Worm (Caenorhabditis elegans) whole organism, L4 larva: Measurements from ENCODE around the gene Y39A1A.18.

Experiments used
- F10B5.3 ChIP-seq: sonication (generic microtip); optimal IDR thresholded peaks from 2 replicates; lab custom pipeline; 2016; ENCODE audit warnings: mild to moderate bottlenecking, missing genetic modification characterization, missing compliant biosample characterization
- F26F4.8 ChIP-seq: fragments of 200-800 bp; sonication (Bioruptor generic); conservative IDR thresholded peaks from 2 replicates; pipeline ENCODE4 v1.3.6; 2022; ENCODE audit warnings: missing genetic modification characterization, missing compliant biosample characterization
- F44E2.7 ChIP-seq: fragments of 200-800 bp; sonication (Bioruptor generic); IDR thresholded peaks from 2 replicates; pipeline ENCODE4 v2.1.2; 2022; ENCODE audit warnings: missing genetic modification characterization, missing compliant biosample characterization
- R02D3.7 ChIP-seq: fragments of 150-350 bp; sonication (generic microtip); optimal IDR thresholded peaks from 3 replicates; lab custom pipeline; 2014; ENCODE audit warnings: missing biosample characterization, missing genetic modification characterization
- Y105C5A.15 ChIP-seq: fragments of 200-800 bp; sonication (Bioruptor generic); IDR thresholded peaks from 2 replicates; pipeline ENCODE4 v1.3.6; 2022; ENCODE audit warnings: missing genetic modification characterization, missing compliant biosample characterization
- Y48G9A.11 ChIP-seq: fragments of 200-800 bp; sonication (Bioruptor generic); IDR thresholded peaks from 2 replicates; pipeline ENCODE4 v1.3.6; 2022; ENCODE audit warnings: missing genetic modification reagents, missing genetic modification characterization, missing compliant biosample characterization
- Y75B8A.6 ChIP-seq: fragments of 200-800 bp; sonication (Bioruptor generic); IDR thresholded peaks from 2 replicates; pipeline ENCODE4 v1.3.6; 2022; ENCODE audit warnings: missing genetic modification reagents, missing genetic modification characterization, missing compliant biosample characterization
- ZK337.2 ChIP-seq: fragments of 200-800 bp; sonication (Bioruptor generic); IDR thresholded peaks from 2 replicates; pipeline ENCODE4 v1.3.6; 2022; ENCODE audit warnings: missing genetic modification reagents, missing genetic modification characterization, missing compliant biosample characterization
- ZK546.5 ChIP-seq, 2 experiments: sonication (generic microtip); optimal IDR thresholded peaks; 2 replicates each; lab custom pipeline; 2017; ENCODE audit warnings: missing biosample characterization in 2 of 2, missing genetic modification characterization in 2 of 2
- aha-1 ChIP-seq: fragments of 150-350 bp; peaks from one replicate; lab custom pipeline; 2014; ENCODE audit warnings: missing biosample characterization, missing genetic modification characterization
- arid-1 ChIP-seq: fragments of 200-800 bp; sonication (Bioruptor generic); conservative IDR thresholded peaks from 2 replicates; pipeline ENCODE4 v1.3.6; 2022; ENCODE audit warnings: missing genetic modification reagents, missing genetic modification characterization, missing compliant biosample characterization
- attf-4 ChIP-seq: sonication (generic microtip); optimal IDR thresholded peaks from 3 replicates; lab custom pipeline; 2017; ENCODE audit warnings: missing biosample characterization, missing genetic modification characterization
- ceh-20 ChIP-seq: fragments of 200-800 bp; sonication (Bioruptor generic); IDR thresholded peaks from 2 replicates; pipeline ENCODE4 v1.3.6; 2022; ENCODE audit warnings: missing genetic modification reagents, missing genetic modification characterization, missing compliant biosample characterization
- ceh-32 ChIP-seq: sonication (generic microtip); optimal IDR thresholded peaks from 2 replicates; lab custom pipeline; 2016; ENCODE audit warnings: mild to moderate bottlenecking, missing genetic modification characterization, missing compliant biosample characterization; ENCODE audit not compliant: poor library complexity
- ceh-44 ChIP-seq: fragments of 200-800 bp; sonication (Bioruptor generic); IDR thresholded peaks from 2 replicates; pipeline ENCODE4 v1.3.6; 2022; ENCODE audit warnings: missing genetic modification reagents, missing genetic modification characterization, missing compliant biosample characterization
- daf-16 ChIP-seq, 3 experiments: sonication (generic microtip); optimal IDR thresholded peaks; 2 replicates each; lab custom pipeline; 2016 to 2017; ENCODE audit warnings: missing genetic modification characterization in 3 of 3, missing genetic modification reagents in 3 of 3, mild to moderate bottlenecking in 2 of 3, missing compliant biosample characterization in 2 of 3, missing biosample characterization in 1 of 3, moderate library complexity in 1 of 3
- dmd-8 ChIP-seq: fragments of 200-800 bp; sonication (Bioruptor generic); IDR thresholded peaks from 2 replicates; pipeline ENCODE4 v1.3.6; 2022; ENCODE audit warnings: missing genetic modification characterization, missing compliant biosample characterization
- dpl-1 ChIP-seq: fragments of 150-350 bp; optimal IDR thresholded peaks from 2 replicates; lab custom pipeline; 2014; ENCODE audit warnings: missing biosample characterization, missing genetic modification reagents, missing genetic modification characterization
- duxl-1 ChIP-seq: sonication (generic microtip); optimal IDR thresholded peaks from 2 replicates; lab custom pipeline; 2016; ENCODE audit warnings: mild to moderate bottlenecking, missing genetic modification characterization, moderate library complexity, missing compliant biosample characterization; ENCODE audit not compliant: poor library complexity
- egl-27 ChIP-seq: sonication (generic microtip); optimal IDR thresholded peaks from 3 replicates; lab custom pipeline; 2017; ENCODE audit warnings: missing biosample characterization, missing genetic modification reagents, missing genetic modification characterization
- fkh-10 ChIP-seq: fragments of 150-350 bp; optimal IDR thresholded peaks from 2 replicates; lab custom pipeline; 2014; ENCODE audit warnings: missing biosample characterization, missing genetic modification reagents, missing genetic modification characterization
- hif-1 ChIP-seq, 2 experiments: sonication (generic microtip); optimal IDR thresholded peaks; 2 replicates each; lab custom pipeline; 2016 to 2017; ENCODE audit warnings: missing compliant biosample characterization in 2 of 2, missing genetic modification characterization in 2 of 2, missing genetic modification reagents in 2 of 2, missing genotype in 2 of 2, mild to moderate bottlenecking in 1 of 2
- jun-1 ChIP-seq: fragments of 150-350 bp; optimal IDR thresholded peaks from 2 replicates; lab custom pipeline; 2014; ENCODE audit warnings: missing biosample characterization, missing genetic modification reagents, missing genetic modification characterization
- lim-7 ChIP-seq: fragments of 200-800 bp; sonication (Bioruptor generic); IDR thresholded peaks from 2 replicates; pipeline ENCODE4 v1.3.6; 2022; ENCODE audit warnings: missing genetic modification characterization, missing compliant biosample characterization
- lin-1 ChIP-seq: fragments of 200-800 bp; sonication (Bioruptor generic); IDR thresholded peaks from 2 replicates; pipeline ENCODE4 v1.3.6; 2022; ENCODE audit warnings: missing genetic modification reagents, missing genetic modification characterization, missing compliant biosample characterization
- lin-29 ChIP-seq: fragments of 200-800 bp; sonication (Bioruptor generic); IDR thresholded peaks from 2 replicates; pipeline ENCODE4 v1.3.6; 2022; ENCODE audit warnings: missing genetic modification reagents, missing genetic modification characterization, missing compliant biosample characterization
- lin-39 ChIP-seq: fragments of 150-350 bp; optimal IDR thresholded peaks from 2 replicates; lab custom pipeline; 2014; ENCODE audit warnings: missing biosample characterization, missing genetic modification reagents, missing genetic modification characterization
- lsy-2 ChIP-seq, 2 experiments: fragments of 150-350 bp in 1 of 2; sonication (generic microtip) in 1 of 2; optimal IDR thresholded peaks; 2 replicates each; lab custom pipeline; 2014 to 2017; ENCODE audit warnings: missing biosample characterization in 2 of 2, missing genetic modification characterization in 2 of 2
- madf-5 ChIP-seq, 2 experiments: fragments of 200-800 bp; sonication (Bioruptor generic); IDR thresholded peaks; 2 replicates each; pipeline ENCODE4 v1.3.6; 2022; ENCODE audit warnings: missing compliant biosample characterization in 2 of 2, missing genetic modification characterization in 2 of 2
- mdl-1 ChIP-seq, 2 experiments: fragments of 150-350 bp in 1 of 2; sonication (generic microtip) in 1 of 2; optimal IDR thresholded peaks; 2 replicates each; lab custom pipeline; 2014 to 2017; ENCODE audit warnings: missing biosample characterization in 2 of 2, missing genetic modification characterization in 2 of 2
- mdt-29 ChIP-seq: fragments of 200-800 bp; sonication (Bioruptor generic); IDR thresholded peaks from 2 replicates; pipeline ENCODE4 v1.3.6; 2022; ENCODE audit warnings: missing genetic modification reagents, missing genetic modification characterization, missing compliant biosample characterization
- mep-1 ChIP-seq: fragments of 150-350 bp; sonication (generic microtip); optimal IDR thresholded peaks from 3 replicates; lab custom pipeline; 2014; ENCODE audit warnings: missing biosample characterization, missing genetic modification characterization
- mxl-2 ChIP-seq: fragments of 200-800 bp; sonication (Bioruptor generic); conservative IDR thresholded peaks from 2 replicates; pipeline ENCODE4 v1.3.6; 2022; ENCODE audit warnings: missing genetic modification reagents, missing genetic modification characterization, missing compliant biosample characterization
- nhr-111 ChIP-seq: fragments of 200-800 bp; sonication (Bioruptor generic); optimal IDR thresholded peaks from 2 replicates; lab custom pipeline; 2018; ENCODE audit warnings: mild to moderate bottlenecking, missing genetic modification characterization, missing compliant biosample characterization
- nhr-25 ChIP-seq: sonication (generic microtip); optimal IDR thresholded peaks from 2 replicates; lab custom pipeline; 2017; ENCODE audit warnings: missing genetic modification characterization, mild to moderate bottlenecking, missing compliant biosample characterization, antibody characterized with exemption, moderate library complexity, borderline replicate concordance; ENCODE audit not compliant: insufficient read depth
- nhr-42 ChIP-seq: fragments of 200-800 bp; sonication (Bioruptor generic); IDR thresholded peaks from 2 replicates; pipeline ENCODE4 v1.3.6; 2022; ENCODE audit warnings: missing genetic modification characterization, missing compliant biosample characterization
- nhr-48 ChIP-seq: sonication (generic microtip); optimal IDR thresholded peaks from 2 replicates; lab custom pipeline; 2016; ENCODE audit warnings: mild to moderate bottlenecking, missing genetic modification characterization, missing compliant biosample characterization
- nhr-6 ChIP-seq: fragments of 150-350 bp; optimal IDR thresholded peaks from 2 replicates; lab custom pipeline; 2014; ENCODE audit warnings: missing biosample characterization, missing genetic modification characterization
- pha-4 ChIP-seq, 2 experiments: fragments of 150-350 bp in 1 of 2; fragments of 200-800 bp in 1 of 2; sonication (Bioruptor generic) in 1 of 2; IDR thresholded peaks in 1 of 2; optimal IDR thresholded peaks in 1 of 2; 2 replicates each; pipeline versions ENCODE4 v1.3.6 to Lab custom; 2014 to 2022; ENCODE audit warnings: missing genetic modification characterization in 2 of 2, missing genetic modification reagents in 2 of 2, missing biosample characterization in 1 of 2, missing compliant biosample characterization in 1 of 2
- php-3 ChIP-seq: fragments of 200-800 bp; sonication (Bioruptor generic); IDR thresholded peaks from 2 replicates; pipeline ENCODE4 v1.3.6; 2022; ENCODE audit warnings: missing genetic modification reagents, missing genetic modification characterization, missing compliant biosample characterization
- pqm-1 ChIP-seq: sonication (generic microtip); optimal IDR thresholded peaks from 2 replicates; lab custom pipeline; 2017; ENCODE audit warnings: missing biosample characterization, missing genetic modification characterization
- rbr-2 ChIP-seq: sonication (generic microtip); optimal IDR thresholded peaks from 2 replicates; lab custom pipeline; 2016; ENCODE audit warnings: missing genotype, missing genetic modification characterization, missing compliant biosample characterization
- set-16 ChIP-seq: fragments of 200-800 bp; sonication (Bioruptor generic); IDR thresholded peaks from 2 replicates; pipeline ENCODE4 v1.3.6; 2022; ENCODE audit warnings: missing genetic modification reagents, missing genetic modification characterization, missing compliant biosample characterization
- snpc-1.2 ChIP-seq: fragments of 200-800 bp; sonication (Bioruptor generic); IDR thresholded peaks from 2 replicates; pipeline ENCODE4 v1.3.6; 2022; ENCODE audit warnings: missing genetic modification reagents, missing genetic modification characterization, missing compliant biosample characterization
- tag-97 ChIP-seq: fragments of 200-800 bp; sonication (Bioruptor generic); IDR thresholded peaks from 2 replicates; pipeline ENCODE4 v1.3.6; 2022; ENCODE audit warnings: missing genetic modification characterization, missing compliant biosample characterization
- unc-130 ChIP-seq: sonication (generic microtip); optimal IDR thresholded peaks from 2 replicates; lab custom pipeline; 2016; ENCODE audit warnings: missing genetic modification reagents, missing genetic modification characterization, missing compliant biosample characterization
- unc-62 ChIP-seq, 3 experiments: fragments of 150-350 bp in 1 of 3; sonication (generic microtip); optimal IDR thresholded peaks in 2 of 3; peaks in 1 of 3; 1 replicate in 1 of 3; 2 replicates in 2 of 3; lab custom pipeline; 2014 to 2017; ENCODE audit warnings: missing biosample characterization in 3 of 3, missing genetic modification characterization in 3 of 3, missing genetic modification reagents in 3 of 3, missing genotype in 1 of 3
- vab-7 ChIP-seq: fragments of 200-800 bp; sonication (Bioruptor generic); IDR thresholded peaks from 2 replicates; pipeline ENCODE4 v1.3.6; 2022; ENCODE audit warnings: missing genetic modification reagents, missing genetic modification characterization, missing compliant biosample characterization
- zip-11 ChIP-seq: fragments of 200-800 bp; sonication (Bioruptor generic); IDR thresholded peaks from 2 replicates; pipeline ENCODE4 v1.3.6; 2022; ENCODE audit warnings: missing genetic modification characterization, missing compliant biosample characterization

Y39A1A.18 gene

DNA sequence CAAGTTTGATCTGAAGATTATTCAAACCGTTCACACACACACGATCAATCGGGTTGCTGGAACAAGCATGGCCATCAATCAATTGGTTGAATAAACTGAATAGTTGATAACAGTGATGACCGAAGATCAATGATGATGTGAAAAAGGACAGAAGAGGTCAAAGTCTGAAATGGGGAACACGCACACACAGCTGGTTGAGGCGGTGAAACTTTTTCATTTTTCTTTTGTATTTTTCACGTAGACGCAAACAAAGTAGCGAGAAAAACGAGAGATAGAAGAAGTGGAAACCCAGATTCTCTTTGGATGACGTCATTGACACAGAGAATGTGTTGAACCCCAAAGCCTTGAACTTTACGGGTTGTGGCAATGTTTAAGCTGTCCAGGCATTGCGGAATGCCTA, 23.2 kb upstream of the Y39A1A.18 start (continued):
- TF ChIP-seq tag-97 (no peak), ZK337.2 (GFP tag; lab: Robert Waterston, UW) (no peak), fkh-10 (no peak), Y105C5A.15 (GFP tag; lab: Robert Waterston, UW) (no peak), unc-62 (GFP tag; optimal IDR thresholded peaks at IDR 0.05 in 1 of 2; lab: Kevin White, UChicago) (peak in 1 of 2 experiments; percentile 93), unc-62 (tag; optimal IDR thresholded peaks at IDR 0.05; lab: Kevin White, UChicago) (no peak), set-16 (no peak), zip-11 (GFP tag; lab: Robert Waterston, UW) (no peak), rbr-2 (tag; lab: Kevin White, UChicago) (peak; percentile 61), snpc-1.2 (GFP tag; lab: Robert Waterston, UW) (no peak), Y48G9A.11 (GFP tag; lab: Robert Waterston, UW) (no peak), mxl-2 (GFP tag; lab: Robert Waterston, UW) (no peak), pha-4 (GFP tag; IDR thresholded peaks at IDR 0.05; lab: Robert Waterston, UW) (no peak), pha-4 (tag; optimal IDR thresholded peaks at IDR 0.05; lab: Kevin White, UChicago) (no peak), attf-4 (tag; lab: Kevin White, UChicago) (no peak), F26F4.8 (no peak), hif-1 (tag; optimal IDR thresholded peaks at IDR 0.05; lab: Kevin White, UChicago) (peak; percentile 58 to 99), jun-1 (tag; lab: Kevin White, UChicago) (no peak), nhr-25 (tag; lab: Kevin White, UChicago) (peak; percentile 68), pqm-1 (tag; lab: Kevin White, UChicago) (no peak), arid-1 (GFP tag; lab: Robert Waterston, UW) (no peak), mdt-29 (0 out of 2 replicates have a peak, but pooled peaks have one; percentile 17), lim-7 (GFP tag; lab: Robert Waterston, UW) (no peak), lin-1 (GFP tag; lab: Robert Waterston, UW) (peak; percentile 51), ceh-32 (tag; lab: Kevin White, UChicago) (no peak), ZK546.5 (tag; optimal IDR thresholded peaks at IDR 0.05; lab: Kevin White, UChicago) (no peak), ceh-20 (GFP tag; lab: Robert Waterston, UW) (peak; percentile 81), lin-39 (tag; lab: Kevin White, UChicago) (no peak), mep-1 (tag; lab: Kevin White, UChicago) (peak; percentile 68), Y75B8A.6 (no peak), daf-16 (GFP tag; optimal IDR thresholded peaks at IDR 0.05; lab: Kevin White, UChicago) (peak in 1 of 2 experiments; percentile 30), daf-16 (tag; optimal IDR thresholded peaks at IDR 0.05; lab: Kevin White, UChicago) (peak; percentile 41), vab-7 (no peak), php-3 (GFP tag; lab: Robert Waterston, UW) (peak; percentile 46), duxl-1 (tag; lab: Kevin White, UChicago) (no peak), F44E2.7 (GFP tag; lab: Robert Waterston, UW) (no peak), dmd-8 (GFP tag; lab: Robert Waterston, UW) (no peak), egl-27 (tag; lab: Kevin White, UChicago) (no peak), dpl-1 (GFP tag; lab: Kevin White, UChicago) (peak; percentile 8), ceh-44 (GFP tag; lab: Robert Waterston, UW) (no peak), aha-1 (tag; lab: Kevin White, UChicago) (peak; percentile 99), R02D3.7 (tag; lab: Kevin White, UChicago) (no peak), nhr-111 (GFP tag; lab: Kevin White, UChicago) (no peak), nhr-42 (GFP tag; lab: Robert Waterston, UW) (no peak), lsy-2 (tag; optimal IDR thresholded peaks at IDR 0.05; lab: Kevin White, UChicago) (peak; percentile 42 to 67), F10B5.3 (tag; lab: Kevin White, UChicago) (no peak), unc-130 (GFP tag; lab: Kevin White, UChicago) (no peak), nhr-48 (tag; lab: Kevin White, UChicago) (peak; percentile 91), nhr-6 (tag; lab: Kevin White, UChicago) (no peak), lin-29 (GFP tag; lab: Robert Waterston, UW) (no peak), madf-5 (GFP tag; IDR thresholded peaks at IDR 0.05; lab: Robert Waterston, UW) (no peak), mdl-1 (tag; optimal IDR thresholded peaks at IDR 0.05; lab: Kevin White, UChicago) (peak; percentile 22 to 86)
